Worm (Caenorhabditis elegans) whole organism, young adult: Measurements from ENCODE around the gene mig-2.

Source experiments
- B0336.3 ChIP-seq: fragments of 200-800 bp; sonication (Bioruptor generic); IDR thresholded peaks from 2 replicates; pipeline ENCODE4 v1.3.6; 2022; ENCODE audit warnings: missing genetic modification characterization, missing compliant biosample characterization
- C06A6.2 ChIP-seq: fragments of 200-800 bp; sonication (Bioruptor generic); conservative IDR thresholded peaks from 2 replicates; pipeline ENCODE4 v1.3.6; 2022; ENCODE audit warnings: missing genetic modification characterization, missing compliant biosample characterization
- F23B12.7 ChIP-seq: sonication (generic microtip); optimal IDR thresholded peaks from 2 replicates; lab custom pipeline; 2017; ENCODE audit warnings: missing genetic modification characterization, mild to moderate bottlenecking, missing compliant biosample characterization, antibody characterized with exemption, moderate library complexity; ENCODE audit not compliant: insufficient read depth
- F57C9.4 ChIP-seq: sonication (generic microtip); optimal IDR thresholded peaks from 2 replicates; lab custom pipeline; 2017; ENCODE audit warnings: mild to moderate bottlenecking, missing genetic modification characterization, missing compliant biosample characterization
- Y53G8AR.9 ChIP-seq: fragments of 200-800 bp; sonication (Bioruptor generic); conservative IDR thresholded peaks from 2 replicates; pipeline ENCODE4 v1.3.6; 2022; ENCODE audit warnings: missing genetic modification reagents, missing genetic modification characterization, missing compliant biosample characterization
- Y56A3A.18 ChIP-seq: fragments of 200-800 bp; sonication (Bioruptor generic); IDR thresholded peaks from 2 replicates; pipeline ENCODE4 v1.3.6; 2022; ENCODE audit warnings: missing genetic modification reagents, missing genetic modification characterization, missing compliant biosample characterization
- aptf-2 ChIP-seq: fragments of 200-800 bp; sonication (Bioruptor generic); conservative IDR thresholded peaks from 2 replicates; pipeline ENCODE4 v1.3.6; 2022; ENCODE audit warnings: missing genetic modification reagents, missing genetic modification characterization, missing compliant biosample characterization
- aptf-3 ChIP-seq: fragments of 200-800 bp; sonication (Bioruptor generic); IDR thresholded peaks from 2 replicates; pipeline ENCODE4 v1.3.6; 2022; ENCODE audit warnings: missing genetic modification characterization, missing compliant biosample characterization
- atf-7 ChIP-seq: sonication (generic microtip); optimal IDR thresholded peaks from 2 replicates; lab custom pipeline; 2017; ENCODE audit warnings: mild to moderate bottlenecking, missing genetic modification characterization, missing compliant biosample characterization
- attf-5 ChIP-seq: fragments of 200-800 bp; sonication (Bioruptor generic); optimal IDR thresholded peaks from 2 replicates; lab custom pipeline; 2018; ENCODE audit warnings: mild to moderate bottlenecking, missing genetic modification characterization, missing compliant biosample characterization
- bed-2 ChIP-seq: fragments of 200-800 bp; sonication (Bioruptor generic); IDR thresholded peaks from 2 replicates; pipeline ENCODE4 v1.3.6; 2022; ENCODE audit warnings: missing genetic modification reagents, missing genetic modification characterization, missing compliant biosample characterization
- cebp-1 ChIP-seq, 2 experiments: fragments of 200-800 bp in 1 of 2; sonication (Bioruptor generic) in 1 of 2; sonication (generic microtip) in 1 of 2; IDR thresholded peaks in 1 of 2; optimal IDR thresholded peaks in 1 of 2; 2 replicates each; pipeline versions ENCODE4 v1.3.6 to Lab custom; 2017 to 2022; ENCODE audit warnings: missing compliant biosample characterization in 2 of 2, missing genetic modification characterization in 2 of 2, mild to moderate bottlenecking in 1 of 2, missing genetic modification reagents in 1 of 2, moderate library complexity in 1 of 2
- chd-7 ChIP-seq: sonication (generic microtip); optimal IDR thresholded peaks from 2 replicates; lab custom pipeline; 2016; ENCODE audit warnings: mild to moderate bottlenecking, missing genetic modification characterization, moderate library complexity, missing compliant biosample characterization
- dox-1 ChIP-seq: fragments of 200-800 bp; sonication (Bioruptor generic); IDR thresholded peaks from 2 replicates; pipeline ENCODE4 v1.3.6; 2022; ENCODE audit warnings: missing genetic modification reagents, missing genetic modification characterization, missing compliant biosample characterization
- ekl-4 ChIP-seq: fragments of 200-800 bp; sonication (Bioruptor generic); IDR thresholded peaks from 2 replicates; pipeline ENCODE4 v1.3.6; 2022; ENCODE audit warnings: missing genetic modification reagents, missing genetic modification characterization, missing compliant biosample characterization
- ets-4 ChIP-seq: fragments of 200-800 bp; sonication (Bioruptor generic); optimal IDR thresholded peaks from 2 replicates; lab custom pipeline; 2018; ENCODE audit warnings: mild to moderate bottlenecking, missing genetic modification characterization, missing compliant biosample characterization
- gei-17 ChIP-seq: fragments of 200-800 bp; sonication (Bioruptor generic); optimal IDR thresholded peaks from 2 replicates; lab custom pipeline; 2018; ENCODE audit warnings: mild to moderate bottlenecking, missing genetic modification characterization, missing compliant biosample characterization
- hlh-26 ChIP-seq: fragments of 200-800 bp; sonication (Bioruptor generic); conservative IDR thresholded peaks from 2 replicates; pipeline ENCODE4 v1.3.6; 2022; ENCODE audit warnings: missing genetic modification reagents, missing genetic modification characterization, missing compliant biosample characterization
- hmg-1.2 ChIP-seq: fragments of 200-800 bp; sonication (Bioruptor generic); IDR thresholded peaks from 2 replicates; pipeline ENCODE4 v1.3.6; 2022; ENCODE audit warnings: missing genetic modification reagents, missing genetic modification characterization, missing compliant biosample characterization
- let-607 ChIP-seq, 2 experiments: fragments of 200-800 bp in 1 of 2; sonication (Bioruptor generic) in 1 of 2; sonication (generic microtip) in 1 of 2; optimal IDR thresholded peaks; 2 replicates each; lab custom pipeline; 2016 to 2018; ENCODE audit warnings: mild to moderate bottlenecking in 2 of 2, missing compliant biosample characterization in 2 of 2, missing genetic modification characterization in 2 of 2, moderate library complexity in 2 of 2, missing genotype in 1 of 2
- lin-26 ChIP-seq: fragments of 200-800 bp; sonication (Bioruptor generic); IDR thresholded peaks from 2 replicates; pipeline ENCODE4 v1.3.6; 2022; ENCODE audit warnings: missing genetic modification reagents, missing genetic modification characterization, missing compliant biosample characterization
- lin-35 ChIP-seq, 3 experiments: fragments of 150-350 bp in 2 of 3; sonication (generic microtip) in 1 of 3; optimal IDR thresholded peaks; 2 replicates each; lab custom pipeline; 2014 to 2018; ENCODE audit warnings: missing biosample characterization in 3 of 3, missing genetic modification characterization in 3 of 3, missing genetic modification reagents in 3 of 3
- lin-40 ChIP-seq: sonication (generic microtip); optimal IDR thresholded peaks from 2 replicates; lab custom pipeline; 2016; ENCODE audit warnings: missing genetic modification characterization, mild to moderate bottlenecking, missing compliant biosample characterization, missing genotype, missing genetic modification reagents
- lsl-1 ChIP-seq: fragments of 200-800 bp; sonication (Bioruptor generic); optimal IDR thresholded peaks from 2 replicates; lab custom pipeline; 2018; ENCODE audit warnings: mild to moderate bottlenecking, missing genetic modification characterization, moderate library complexity, missing compliant biosample characterization
- madf-6 ChIP-seq: fragments of 200-800 bp; sonication (Bioruptor generic); IDR thresholded peaks from 2 replicates; pipeline ENCODE4 v1.3.6; 2022; ENCODE audit warnings: missing genetic modification reagents, missing genetic modification characterization, missing compliant biosample characterization
- nfyb-1 ChIP-seq: fragments of 200-800 bp; sonication (Bioruptor generic); IDR thresholded peaks from 2 replicates; pipeline ENCODE4 v1.3.6; 2022; ENCODE audit warnings: missing genetic modification reagents, missing genetic modification characterization, missing compliant biosample characterization
- nhr-120 ChIP-seq: fragments of 200-800 bp; sonication (Bioruptor generic); IDR thresholded peaks from 2 replicates; pipeline ENCODE4 v1.3.6; 2022; ENCODE audit warnings: missing genetic modification characterization, missing compliant biosample characterization
- nhr-80 ChIP-seq: sonication (generic microtip); optimal IDR thresholded peaks from 2 replicates; lab custom pipeline; 2016; ENCODE audit warnings: missing genetic modification characterization, missing compliant biosample characterization
- pbrm-1 ChIP-seq: fragments of 200-800 bp; sonication (Bioruptor generic); IDR thresholded peaks from 2 replicates; pipeline ENCODE4 v1.3.6; 2022; ENCODE audit warnings: missing genetic modification reagents, missing genetic modification characterization, missing compliant biosample characterization
- rcor-1 ChIP-seq: fragments of 200-800 bp; sonication (Bioruptor generic); IDR thresholded peaks from 2 replicates; pipeline ENCODE4 v1.3.6; 2022; ENCODE audit warnings: missing genetic modification reagents, missing genetic modification characterization, missing compliant biosample characterization
- rpc-1 ChIP-seq, 2 experiments: fragments of 150-350 bp in 1 of 2; sonication (generic microtip) in 1 of 2; optimal IDR thresholded peaks; 2 replicates each; lab custom pipeline; 2014 to 2018; ENCODE audit warnings: missing biosample characterization in 1 of 2, missing genetic modification characterization in 1 of 2, missing genetic modification reagents in 1 of 2, missing genotype in 1 of 2
- snpc-4 ChIP-seq, 5 experiments: fragments of 150-350 bp in 1 of 5; sonication (generic microtip) in 4 of 5; optimal IDR thresholded peaks; 2 replicates each; lab custom pipeline; 2014 to 2018; ENCODE audit warnings: missing genetic modification characterization in 5 of 5, missing biosample characterization in 3 of 5, antibody characterized with exemption in 2 of 5, mild to moderate bottlenecking in 2 of 5, missing compliant biosample characterization in 2 of 5, missing genotype in 2 of 5, moderate library complexity in 2 of 5, missing genetic modification reagents in 1 of 5
- somi-1 ChIP-seq: fragments of 200-800 bp; sonication (Bioruptor generic); optimal IDR thresholded peaks from 2 replicates; lab custom pipeline; 2018; ENCODE audit warnings: mild to moderate bottlenecking, missing genetic modification characterization, missing compliant biosample characterization
- unc-62 ChIP-seq: fragments of 150-350 bp; optimal IDR thresholded peaks from 2 replicates; lab custom pipeline; 2014; ENCODE audit warnings: missing biosample characterization, missing genetic modification reagents, missing genetic modification characterization
- zim-3 ChIP-seq: sonication (generic microtip); optimal IDR thresholded peaks from 2 replicates; lab custom pipeline; 2017; ENCODE audit warnings: mild to moderate bottlenecking, missing genetic modification characterization, moderate library complexity, missing compliant biosample characterization
- ztf-18 ChIP-seq: sonication (generic microtip); optimal IDR thresholded peaks from 2 replicates; lab custom pipeline; 2016; ENCODE audit warnings: missing genotype, mild to moderate bottlenecking, missing genetic modification characterization, missing compliant biosample characterization
- ztf-22 ChIP-seq: fragments of 200-800 bp; sonication (Bioruptor generic); optimal IDR thresholded peaks from 2 replicates; lab custom pipeline; 2018; ENCODE audit warnings: mild to moderate bottlenecking, missing genetic modification characterization, moderate library complexity, missing compliant biosample characterization
- ztf-26 ChIP-seq: sonication (generic microtip); optimal IDR thresholded peaks from 2 replicates; lab custom pipeline; 2017; ENCODE audit warnings: missing genetic modification characterization, missing compliant biosample characterization
- ztf-28 ChIP-seq: fragments of 200-800 bp; sonication (Bioruptor generic); IDR thresholded peaks from 2 replicates; pipeline ENCODE4 v1.3.6; 2022; ENCODE audit warnings: missing genetic modification reagents, missing genetic modification characterization, missing compliant biosample characterization

Gene mig-2

DNA sequence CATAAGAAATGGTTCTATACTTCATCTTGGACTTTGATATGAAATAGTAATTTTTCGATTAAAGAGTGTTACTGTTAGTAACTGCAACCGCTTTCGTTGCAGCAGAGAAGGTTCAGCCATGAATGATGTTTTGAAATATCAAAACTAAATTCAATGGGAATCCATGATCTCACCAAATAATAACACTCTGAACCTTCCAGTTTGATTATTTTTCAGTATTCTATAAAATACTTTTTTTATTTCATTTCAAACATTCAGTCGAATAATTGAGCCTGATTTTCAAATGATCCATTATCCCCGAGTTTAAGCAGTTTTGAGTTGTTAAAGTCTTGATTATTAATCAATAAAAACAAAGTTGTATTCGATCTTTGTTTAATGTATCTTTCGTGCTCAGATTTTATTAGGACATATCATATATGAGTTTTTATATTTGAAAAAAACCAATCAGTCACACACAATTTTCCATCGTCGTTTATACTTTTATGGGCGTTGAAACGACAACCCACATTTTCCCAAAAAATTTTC, 11.1 kb upstream of the mig-2 start, which contains the start of gene gcp-2.2:
Gene gcp-2.2, plus strand, starts transcription at position 475 of the 525 bp plus-strand sequence.
- no peak for TF ChIP-seq aptf-2 (GFP tag; lab: Robert Waterston, UW)

ce11 chrX:11541690-11542089, 6.7 kb upstream of the mig-2 start:
- TF ChIP-seq ztf-22 (GFP tag; lab: Kevin White, UChicago) (no peak), ekl-4 (GFP tag; lab: Robert Waterston, UW) (no peak), hmg-1.2 (GFP tag; lab: Robert Waterston, UW) (no peak), aptf-3 (GFP tag; lab: Robert Waterston, UW) (no peak), hlh-26 (GFP tag; lab: Robert Waterston, UW) (no peak), lin-35 (GFP tag; optimal IDR thresholded peaks at IDR 0.05; lab: Kevin White, UChicago) (no peak), rpc-1 (optimal IDR thresholded peaks at IDR 0.05; lab: Kevin White, UChicago) (no peak), rpc-1 (tag; optimal IDR thresholded peaks at IDR 0.05; lab: Kevin White, UChicago) (no peak), attf-5 (GFP tag; lab: Kevin White, UChicago) (no peak), zim-3 (tag; lab: Kevin White, UChicago) (no peak), somi-1 (GFP tag; lab: Kevin White, UChicago) (no peak), nhr-120 (GFP tag; lab: Robert Waterston, UW) (no peak), nfyb-1 (GFP tag; lab: Robert Waterston, UW) (no peak), madf-6 (GFP tag; lab: Robert Waterston, UW) (no peak), cebp-1 (GFP tag; IDR thresholded peaks at IDR 0.05; lab: Robert Waterston, UW) (no peak), cebp-1 (tag; optimal IDR thresholded peaks at IDR 0.05; lab: Kevin White, UChicago) (no peak), lin-26 (GFP tag; lab: Robert Waterston, UW) (no peak), pbrm-1 (no peak), F57C9.4 (tag; lab: Kevin White, UChicago) (no peak), ets-4 (GFP tag; lab: Kevin White, UChicago) (no peak)

- TF ChIP-seq lin-26 (GFP tag; lab: Robert Waterston, UW) = peak; percentile 42; the same call in 1 of the 2 replicates
- TF ChIP-seq ets-4 (GFP tag; lab: Kevin White, UChicago) = peak; percentile 85
- TF ChIP-seq ztf-28 (GFP tag; lab: Robert Waterston, UW) = no peak
- peak; percentile 43 to 68 for TF ChIP-seq let-607 (tag; optimal IDR thresholded peaks at IDR 0.05; lab: Kevin White, UChicago)
- TF ChIP-seq Y53G8AR.9 (GFP tag; lab: Robert Waterston, UW) = no peak
- TF ChIP-seq bed-2 = 0 out of 2 replicates have a peak, but pooled peaks have one; percentile 28
- peak; percentile 65; the same call in 1 of the 2 replicates for TF ChIP-seq B0336.3 (GFP tag; lab: Robert Waterston, UW)
- no peak for TF ChIP-seq snpc-4 (GFP tag; optimal IDR thresholded peaks at IDR 0.05; lab: Kevin White, UChicago)
- TF ChIP-seq snpc-4 (tag; optimal IDR thresholded peaks at IDR 0.05; lab: Kevin White, UChicago) = peak in 1 of 4 experiments; percentile 40
- TF ChIP-seq ztf-26 = peak; percentile 42
- 0 out of 2 replicates have a peak, but pooled peaks have one; percentile 27 for TF ChIP-seq Y56A3A.18 (GFP tag; lab: Robert Waterston, UW)
- peak; percentile 8 for TF ChIP-seq chd-7
- TF ChIP-seq unc-62 (GFP tag; lab: Kevin White, UChicago) = peak; percentile 26
- TF ChIP-seq gei-17 (GFP tag; lab: Kevin White, UChicago) = peak; percentile 31
- peak; percentile 29 for TF ChIP-seq atf-7 (tag; lab: Kevin White, UChicago)
- TF ChIP-seq hmg-1.2 (GFP tag; lab: Robert Waterston, UW) = peak; percentile 96
- TF ChIP-seq dox-1 = peak; percentile 89
- 0 out of 2 replicates have a peak, but pooled peaks have one; percentile 21 for TF ChIP-seq nfyb-1 (GFP tag; lab: Robert Waterston, UW)
- peak; percentile 16 for TF ChIP-seq ztf-18 (tag; lab: Kevin White, UChicago)
- TF ChIP-seq lin-40 (tag; lab: Kevin White, UChicago) = peak; percentile 65
- no peak for TF ChIP-seq aptf-2 (GFP tag; lab: Robert Waterston, UW)
- TF ChIP-seq C06A6.2 (GFP tag; lab: Robert Waterston, UW) = no peak
- TF ChIP-seq rcor-1 (GFP tag; lab: Robert Waterston, UW) = peak; percentile 56; the same call in 1 of the 2 replicates
- TF ChIP-seq pbrm-1 = peak; percentile 32; the same call in 1 of the 2 replicates
- TF ChIP-seq attf-5 (GFP tag; lab: Kevin White, UChicago) = peak; percentile 57
- no peak for TF ChIP-seq lsl-1
- TF ChIP-seq F23B12.7 = peak; percentile 5
- TF ChIP-seq nhr-80 (tag; lab: Kevin White, UChicago) = peak; percentile 98
These were observed 1.7 kb upstream of the mig-2 start, which contains the start of gene selt-1.1 for ce11 chrX:11546445-11547275. TSS of gene selt-1.1 (minus strand) at chrX:11546495.
